Fruit fly (Drosophila melanogaster) whole organism, embryonic: ENCODE results near the gene CG42542.

Experiments
- Bdp1 ChIP-seq: fragments of 200-800 bp; sonication (Bioruptor generic); optimal IDR thresholded peaks from 3 replicates; lab custom pipeline; 2016; ENCODE audit warnings: missing biosample characterization, missing genetic modification characterization
- CG10543 ChIP-seq: fragments of 200-800 bp; sonication (Bioruptor generic); optimal IDR thresholded peaks from 3 replicates; lab custom pipeline; 2017; ENCODE audit warnings: missing biosample characterization, mild to moderate bottlenecking, missing genetic modification characterization, moderate library complexity
- CG12219 ChIP-seq: fragments of 200-800 bp; sonication (Bioruptor generic); optimal IDR thresholded peaks from 3 replicates; lab custom pipeline; 2018; ENCODE audit warnings: missing biosample characterization, mild to moderate bottlenecking, missing genetic modification characterization
- CG12391 ChIP-seq: fragments of 200-800 bp; sonication (Bioruptor generic); optimal IDR thresholded peaks from 3 replicates; lab custom pipeline; 2018; ENCODE audit warnings: missing biosample characterization, mild to moderate bottlenecking, missing genetic modification characterization, moderate library complexity
- CG13424 ChIP-seq: fragments of 200-800 bp; sonication (Bioruptor generic); optimal IDR thresholded peaks from 2 replicates; lab custom pipeline; 2019; ENCODE audit warnings: missing biosample characterization, mild to moderate bottlenecking, missing genetic modification characterization, moderate library complexity
- CG14050 ChIP-seq: fragments of 200-800 bp; sonication (Bioruptor generic); IDR thresholded peaks from 3 replicates; pipeline ENCODE4 v1.3.6; 2022; ENCODE audit warnings: missing biosample characterization, missing genetic modification characterization
- CG1529 ChIP-seq: fragments of 200-800 bp; sonication (Bioruptor generic); optimal IDR thresholded peaks from 3 replicates; lab custom pipeline; 2018; ENCODE audit warnings: missing biosample characterization, missing genetic modification characterization
- CG1603 ChIP-seq: fragments of 200-800 bp; sonication (Bioruptor generic); optimal IDR thresholded peaks from 2 replicates; lab custom pipeline; 2019; ENCODE audit warnings: missing biosample characterization, mild to moderate bottlenecking, missing genetic modification characterization, moderate library complexity
- CG17912 ChIP-seq: fragments of 200-800 bp; sonication (Bioruptor generic); optimal IDR thresholded peaks from 2 replicates; lab custom pipeline; 2018; ENCODE audit warnings: missing biosample characterization, mild to moderate bottlenecking, missing genetic modification characterization
- CG18764 ChIP-seq: fragments of 200-800 bp; sonication (Bioruptor generic); optimal IDR thresholded peaks from 3 replicates; lab custom pipeline; 2016; ENCODE audit warnings: missing biosample characterization, missing genetic modification characterization
- CG2678 ChIP-seq: fragments of 200-800 bp; sonication (Bioruptor generic); optimal IDR thresholded peaks from 3 replicates; lab custom pipeline; 2019; ENCODE audit warnings: missing biosample characterization, mild to moderate bottlenecking, missing genetic modification characterization, moderate library complexity
- CG2889 ChIP-seq: fragments of 200-800 bp; sonication (Bioruptor generic); IDR thresholded peaks from 3 replicates; pipeline ENCODE4 v1.3.6; 2022; ENCODE audit warnings: missing biosample characterization, missing genetic modification characterization
- CG33213 ChIP-seq: fragments of 200-800 bp; sonication (Bioruptor generic); optimal IDR thresholded peaks from 3 replicates; lab custom pipeline; 2016; ENCODE audit warnings: missing biosample characterization, missing genetic modification characterization
- CG3726 ChIP-seq: fragments of 200-800 bp; sonication (Bioruptor generic); IDR thresholded peaks from 3 replicates; pipeline ENCODE4, ENCODE4 v1.3.6; 2022; ENCODE audit warnings: missing biosample characterization, missing genetic modification characterization
- CG5180 ChIP-seq: fragments of 200-800 bp; sonication (Bioruptor generic); optimal IDR thresholded peaks from 3 replicates; lab custom pipeline; 2017; ENCODE audit warnings: missing biosample characterization, missing genetic modification characterization, mild to moderate bottlenecking, moderate library complexity, missing genetic modification reagents
- CG6683 ChIP-seq: fragments of 200-800 bp; sonication (Bioruptor generic); optimal IDR thresholded peaks from 2 replicates; lab custom pipeline; 2017; ENCODE audit warnings: missing biosample characterization, mild to moderate bottlenecking, missing genetic modification characterization, missing genetic modification reagents
- CG8089 ChIP-seq: fragments of 200-800 bp; sonication (Bioruptor generic); optimal IDR thresholded peaks from 3 replicates; lab custom pipeline; 2016; ENCODE audit warnings: missing biosample characterization, missing genetic modification characterization
- CG8388 ChIP-seq: fragments of 200-800 bp; sonication (Bioruptor generic); optimal IDR thresholded peaks from 2 replicates; lab custom pipeline; 2019; ENCODE audit warnings: missing biosample characterization, mild to moderate bottlenecking, missing genetic modification characterization, moderate library complexity
- CG9797 ChIP-seq: fragments of 200-800 bp; sonication (Bioruptor generic); optimal IDR thresholded peaks from 3 replicates; lab custom pipeline; 2018; ENCODE audit warnings: missing biosample characterization, mild to moderate bottlenecking, missing genetic modification characterization
- Chrac-16 ChIP-seq: fragments of 200-800 bp; sonication (Bioruptor generic); optimal IDR thresholded peaks from 3 replicates; lab custom pipeline; 2016; ENCODE audit warnings: missing biosample characterization, missing genetic modification characterization
- CkIIα-i1 ChIP-seq: fragments of 200-800 bp; sonication (Bioruptor generic); IDR thresholded peaks from 2 replicates; pipeline ENCODE4 v1.3.6; 2022; ENCODE audit warnings: missing biosample characterization, missing genetic modification characterization
- Dbx ChIP-seq: fragments of 200-800 bp; sonication (Bioruptor generic); IDR thresholded peaks from 3 replicates; pipeline ENCODE4 v1.3.6; 2022; ENCODE audit warnings: missing biosample characterization, missing genetic modification characterization
- HLH54F ChIP-seq: fragments of 200-800 bp; sonication (Bioruptor generic); optimal IDR thresholded peaks from 3 replicates; lab custom pipeline; 2016; ENCODE audit warnings: missing biosample characterization, missing genetic modification characterization
- HLHmδ ChIP-seq: fragments of 200-800 bp; sonication (Bioruptor generic); optimal IDR thresholded peaks from 2 replicates; lab custom pipeline; 2018; ENCODE audit warnings: missing biosample characterization, mild to moderate bottlenecking, missing genetic modification characterization, moderate library complexity
- MBD-R2 ChIP-seq: fragments of 200-800 bp; sonication (Bioruptor generic); IDR thresholded peaks from 2 replicates; pipeline ENCODE4 v1.3.6; 2022; ENCODE audit warnings: missing biosample characterization, missing genetic modification characterization
- Med ChIP-seq: fragments of 200-800 bp; sonication (Bioruptor generic); peaks from one replicate; lab custom pipeline; 2016; ENCODE audit warnings: missing biosample characterization, missing genetic modification characterization, mild to moderate bottlenecking, inconsistent platforms, moderate library complexity
- Nf-YC ChIP-seq: fragments of 200-800 bp; optimal IDR thresholded peaks from 3 replicates; lab custom pipeline; 2019; ENCODE audit warnings: missing biosample characterization, mild to moderate bottlenecking, missing genetic modification characterization, moderate library complexity
- PHDP ChIP-seq: fragments of 200-800 bp; sonication (Bioruptor generic); optimal IDR thresholded peaks from 3 replicates; lab custom pipeline; 2018; ENCODE audit warnings: missing biosample characterization, mild to moderate bottlenecking, missing genetic modification characterization, moderate library complexity
- Pdp1 ChIP-seq, 2 experiments: fragments of 200-800 bp; sonication (Bioruptor generic); optimal IDR thresholded peaks; 3 replicates each; lab custom pipeline; 2016; ENCODE audit warnings: missing biosample characterization in 2 of 2, missing genetic modification characterization in 2 of 2, mild to moderate bottlenecking in 1 of 2, moderate library complexity in 1 of 2
- Rx ChIP-seq: fragments of 200-800 bp; sonication (Bioruptor generic); IDR thresholded peaks from 2 replicates; pipeline ENCODE4 v1.3.6; 2022; ENCODE audit warnings: missing biosample characterization, missing genetic modification characterization
- Ssrp ChIP-seq: fragments of 200-800 bp; sonication (Bioruptor generic); optimal IDR thresholded peaks from 2 replicates; lab custom pipeline; 2018; ENCODE audit warnings: missing biosample characterization, mild to moderate bottlenecking, missing genetic modification characterization, moderate library complexity
- TFAM ChIP-seq: fragments of 200-800 bp; sonication (Bioruptor generic); optimal IDR thresholded peaks from 2 replicates; lab custom pipeline; 2017; ENCODE audit warnings: missing biosample characterization, missing genetic modification characterization, inconsistent platforms
- ara ChIP-seq: fragments of 200-800 bp; sonication (Bioruptor generic); IDR thresholded peaks from 2 replicates; pipeline ENCODE4 v1.3.6; 2022; ENCODE audit warnings: missing biosample characterization, missing genetic modification characterization
- btn ChIP-seq: fragments of 200-800 bp; sonication (Bioruptor generic); optimal IDR thresholded peaks from 2 replicates; lab custom pipeline; 2016; ENCODE audit warnings: missing biosample characterization, missing genetic modification characterization
- cato ChIP-seq: fragments of 200-800 bp; sonication (Bioruptor generic); optimal IDR thresholded peaks from 2 replicates; lab custom pipeline; 2016; ENCODE audit warnings: missing biosample characterization, missing genetic modification characterization, borderline replicate concordance
- dimm ChIP-seq: fragments of 200-800 bp; sonication (Bioruptor generic); IDR thresholded peaks from 2 replicates; pipeline ENCODE4 v1.3.6; 2022; ENCODE audit warnings: missing biosample characterization, missing genetic modification characterization
- dmrt11E ChIP-seq: fragments of 200-800 bp; sonication (Bioruptor generic); optimal IDR thresholded peaks from 3 replicates; lab custom pipeline; 2018; ENCODE audit warnings: missing biosample characterization, mild to moderate bottlenecking, missing genetic modification characterization, moderate library complexity
- ems ChIP-seq: fragments of 200-800 bp; sonication (Bioruptor generic); optimal IDR thresholded peaks from 3 replicates; lab custom pipeline; 2016; ENCODE audit warnings: missing biosample characterization, missing genetic modification characterization
- en ChIP-seq: fragments of 200-800 bp; sonication (Bioruptor generic); optimal IDR thresholded peaks from 2 replicates; lab custom pipeline; 2016; ENCODE audit warnings: missing biosample characterization, missing genetic modification characterization
- fd96Cb ChIP-seq: fragments of 200-800 bp; sonication (Bioruptor generic); optimal IDR thresholded peaks from 2 replicates; lab custom pipeline; 2018; ENCODE audit warnings: missing biosample characterization, mild to moderate bottlenecking, missing genetic modification characterization, moderate library complexity
- ftz-f1 ChIP-seq: fragments of 200-800 bp; sonication (Bioruptor generic); optimal IDR thresholded peaks from 2 replicates; lab custom pipeline; 2016; ENCODE audit warnings: missing biosample characterization, missing genetic modification characterization
- gsb ChIP-seq: fragments of 200-800 bp; sonication (Bioruptor generic); IDR thresholded peaks from 2 replicates; pipeline ENCODE4 v1.3.6; 2022; ENCODE audit warnings: missing biosample characterization, missing genetic modification characterization
- jing ChIP-seq: fragments of 200-800 bp; sonication (Bioruptor generic); optimal IDR thresholded peaks from 2 replicates; lab custom pipeline; 2018; ENCODE audit warnings: missing biosample characterization, mild to moderate bottlenecking, missing genetic modification characterization
- luna ChIP-seq: fragments of 200-800 bp; sonication (Bioruptor generic); optimal IDR thresholded peaks from 2 replicates; lab custom pipeline; 2016; ENCODE audit warnings: missing biosample characterization, missing genetic modification characterization
- mam ChIP-seq: fragments of 200-800 bp; sonication (Bioruptor generic); optimal IDR thresholded peaks from 3 replicates; lab custom pipeline; 2016; ENCODE audit warnings: missing biosample characterization, missing genetic modification characterization
- phol ChIP-seq: fragments of 200-800 bp; sonication (Bioruptor generic); optimal IDR thresholded peaks from 3 replicates; lab custom pipeline; 2018; ENCODE audit warnings: missing biosample characterization, mild to moderate bottlenecking, missing genetic modification characterization, moderate library complexity
- psq ChIP-seq: fragments of 200-800 bp; sonication (Bioruptor generic); optimal IDR thresholded peaks from 2 replicates; lab custom pipeline; 2017; ENCODE audit warnings: missing biosample characterization, missing genetic modification characterization
- pum ChIP-seq: fragments of 200-800 bp; sonication (Bioruptor generic); optimal IDR thresholded peaks from 2 replicates; lab custom pipeline; 2016; ENCODE audit warnings: missing biosample characterization, missing genetic modification characterization
- twi ChIP-seq: fragments of 200-800 bp; optimal IDR thresholded peaks from 2 replicates; lab custom pipeline; 2019; ENCODE audit warnings: missing biosample characterization, mild to moderate bottlenecking, missing genetic modification characterization, moderate library complexity
- zen2 ChIP-seq: fragments of 200-800 bp; sonication (Bioruptor generic); IDR thresholded peaks from 3 replicates; pipeline ENCODE4 v1.3.6; 2022; ENCODE audit warnings: missing biosample characterization, missing genetic modification characterization; ENCODE audit not compliant: partially characterized antibody

The CG42542 gene

DNA sequence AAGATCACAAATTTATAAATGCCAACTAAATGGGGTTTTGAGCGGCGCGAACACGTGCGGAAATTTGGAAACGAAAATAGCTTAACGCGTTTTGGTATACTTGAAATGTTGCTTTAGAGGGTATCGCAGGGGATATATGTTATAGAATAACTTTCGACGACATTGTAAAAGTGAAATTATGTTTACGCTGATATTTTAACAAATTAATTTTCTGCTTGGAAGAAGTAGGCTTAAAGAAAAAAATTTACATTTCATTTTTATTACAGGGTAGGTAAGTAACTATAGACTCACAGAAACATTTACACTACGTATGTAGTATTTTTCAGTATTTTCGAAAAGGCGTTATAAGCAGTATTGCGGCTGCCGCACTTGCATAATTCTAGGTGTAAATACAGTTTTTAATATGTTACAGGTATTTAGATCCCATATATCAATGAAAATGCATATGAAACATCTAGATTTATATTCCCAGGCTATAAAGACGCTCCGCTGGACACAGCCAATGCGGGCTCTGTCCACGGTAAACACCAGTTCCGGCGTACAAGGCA lies 33.0 kb downstream of the CG42542 start, which contains the start of the genes Art3 and mRpS10 (continued):
- TF ChIP-seq CG17912 (GFP tag; lab: Kevin White, UChicago) (peak; percentile 100), dimm (GFP tag; lab: Robert Waterston, UW) (peak; percentile 100), ara (GFP tag; lab: Robert Waterston, UW) (peak; percentile 100), Bdp1 (GFP tag; lab: Kevin White, UChicago) (peak; percentile 96), CG33213 (GFP tag; lab: Kevin White, UChicago) (peak; percentile 100), Med (GFP tag; lab: Kevin White, UChicago) (peak; percentile 100), CG8089 (GFP tag; lab: Kevin White, UChicago) (peak; percentile 100), CG14050 (GFP tag; lab: Robert Waterston, UW) (peak; percentile 100), CG2678 (peak; percentile 100), Dbx (GFP tag; lab: Robert Waterston, UW) (peak; percentile 100), CG1529 (GFP tag; lab: Kevin White, UChicago) (peak; percentile 100), Nf-YC (tag; lab: Kevin White, UChicago) (peak; percentile 96), ftz-f1 (GFP tag; lab: Kevin White, UChicago) (peak; percentile 94), jing (GFP tag; lab: Kevin White, UChicago) (peak; percentile 100), luna (peak; percentile 99), Ssrp (tag; lab: Kevin White, UChicago) (peak; percentile 100), CG12391 (peak; percentile 100), CG10543 (GFP tag; lab: Kevin White, UChicago) (peak; percentile 100), en (peak; percentile 100), cato (GFP tag; lab: Kevin White, UChicago) (peak; percentile 100), CG6683 (GFP tag; lab: Kevin White, UChicago) (peak; percentile 99), CG18764 (peak; percentile 100), CG5180 (GFP tag; lab: Kevin White, UChicago) (peak; percentile 94), psq (peak; percentile 99), phol (peak; percentile 100), HLHmδ (no peak), CkIIα-i1 (GFP tag; lab: Robert Waterston, UW) (peak; percentile 99), twi (tag; lab: Kevin White, UChicago) (peak; percentile 100), CG8388 (GFP tag; lab: Kevin White, UChicago) (peak; percentile 100), mam (peak; percentile 100), Rx (GFP tag; lab: Robert Waterston, UW) (peak; percentile 100), pum (GFP tag; lab: Kevin White, UChicago) (peak; percentile 100), PHDP (tag; lab: Kevin White, UChicago) (peak; percentile 100), Chrac-16 (peak; percentile 100), ems (GFP tag; lab: Kevin White, UChicago) (peak; percentile 100), zen2 (GFP tag; lab: Robert Waterston, UW) (no peak), CG9797 (GFP tag; lab: Kevin White, UChicago) (peak; percentile 87), CG13424 (tag; lab: Kevin White, UChicago) (peak; percentile 100), CG3726 (GFP tag; lab: Robert Waterston, UW) (peak; percentile 100), CG1603 (peak; percentile 99), dmrt11E (tag; lab: Kevin White, UChicago) (peak; percentile 100), gsb (GFP tag; lab: Robert Waterston, UW) (peak; percentile 100), fd96Cb (tag; lab: Kevin White, UChicago) (peak; percentile 100), CG2889 (GFP tag; lab: Robert Waterston, UW) (peak; percentile 100), TFAM (GFP tag; lab: Kevin White, UChicago) (peak; percentile 97), MBD-R2 (GFP tag; lab: Robert Waterston, UW) (peak; percentile 100), btn (GFP tag; lab: Kevin White, UChicago) (peak; percentile 99), Pdp1 (GFP tag; optimal IDR thresholded peaks at IDR 0.05; lab: Kevin White, UChicago) (peak; percentile 100), HLH54F (peak; percentile 100), CG12219 (GFP tag; lab: Kevin White, UChicago) (peak; percentile 100)
